Worm (Caenorhabditis elegans) whole organism, L3 larva: Measurements from ENCODE around the gene btb-9.

Experiments used
- ama-1 ChIP-seq: fragments of 150-350 bp; optimal IDR thresholded peaks from 2 replicates; lab custom pipeline; 2018
- fkh-10 ChIP-seq: sonication (generic microtip); optimal IDR thresholded peaks from 2 replicates; lab custom pipeline; 2017; ENCODE audit warnings: missing biosample characterization, missing genetic modification reagents, missing genetic modification characterization
- fkh-2 ChIP-seq: fragments of 150-350 bp; optimal IDR thresholded peaks from 2 replicates; lab custom pipeline; 2014; ENCODE audit warnings: missing biosample characterization, missing genetic modification reagents, missing genetic modification characterization
- hmg-11 ChIP-seq: sonication (generic microtip); optimal IDR thresholded peaks from 2 replicates; lab custom pipeline; 2016; ENCODE audit warnings: missing genetic modification characterization, missing compliant biosample characterization
- lin-39 ChIP-seq: fragments of 150-350 bp; optimal IDR thresholded peaks from 2 replicates; lab custom pipeline; 2018; ENCODE audit warnings: missing biosample characterization, missing genetic modification reagents, missing genetic modification characterization
- nhr-11 ChIP-seq: fragments of 150-350 bp; optimal IDR thresholded peaks from 2 replicates; lab custom pipeline; 2014; ENCODE audit warnings: missing biosample characterization, missing genetic modification characterization
- nhr-237 ChIP-seq: fragments of 150-350 bp; optimal IDR thresholded peaks from 2 replicates; lab custom pipeline; 2014; ENCODE audit warnings: missing biosample characterization, missing genetic modification characterization
- nhr-76 ChIP-seq: fragments of 150-350 bp; sonication (generic microtip); optimal IDR thresholded peaks from 5 replicates; lab custom pipeline; 2014; ENCODE audit warnings: missing biosample characterization, missing genetic modification characterization
- nhr-77 ChIP-seq: fragments of 150-350 bp; optimal IDR thresholded peaks from 2 replicates; lab custom pipeline; 2014; ENCODE audit warnings: missing biosample characterization, missing genetic modification characterization
- skn-1 ChIP-seq: fragments of 150-350 bp; optimal IDR thresholded peaks from 2 replicates; lab custom pipeline; 2014; ENCODE audit warnings: missing biosample characterization, missing genetic modification characterization
- snpc-4 ChIP-seq: fragments of 150-350 bp; optimal IDR thresholded peaks from 2 replicates; lab custom pipeline; 2014; ENCODE audit warnings: missing biosample characterization, missing genetic modification characterization

- TF ChIP-seq hmg-11 (tag; lab: Kevin White, UChicago), result no peak
- no peak for TF ChIP-seq nhr-77 (tag; lab: Kevin White, UChicago)
- TF ChIP-seq skn-1 (tag; lab: Kevin White, UChicago), result no peak
- TF ChIP-seq lin-39 (tag; lab: Kevin White, UChicago), result no peak
- TF ChIP-seq nhr-237 (tag; lab: Kevin White, UChicago), result no peak
- TF ChIP-seq nhr-76, result no peak
- TF ChIP-seq nhr-11 (tag; lab: Kevin White, UChicago), result no peak
- TF ChIP-seq fkh-2 (tag; lab: Kevin White, UChicago), result no peak
- no peak for TF ChIP-seq snpc-4
- TF ChIP-seq fkh-10 (GFP tag; lab: Kevin White, UChicago), result no peak
- no peak for TF ChIP-seq ama-1 (lab: Kevin White, UChicago)
Observed at ce11 chrII:1691011-1691410, 37.3 kb upstream of the btb-9 start, which contains the start of gene fbxc-22.
